Fruit fly (Drosophila melanogaster): Measurements from ENCODE around the gene CG17841.

DNA sequence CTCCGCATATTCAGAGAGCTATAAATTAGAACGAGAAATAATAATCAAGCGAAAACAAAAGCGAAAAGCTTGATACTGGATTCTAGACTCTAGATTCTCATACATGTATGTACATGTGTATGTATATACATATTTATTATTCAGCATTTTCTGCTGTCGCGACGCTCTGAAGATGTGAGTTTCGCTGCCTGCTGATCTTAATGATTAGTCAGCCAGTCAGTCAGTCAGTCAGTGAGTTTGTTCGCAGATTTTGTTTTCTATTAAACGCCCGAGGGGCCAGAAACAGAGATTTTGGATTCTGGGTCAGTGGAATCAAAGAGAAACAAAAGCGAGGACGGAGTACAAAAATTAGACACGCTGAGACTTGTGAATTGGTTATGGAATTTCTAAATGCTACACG is 45.6 kb upstream of the CG17841 start:
- TF ChIP-seq CG8478 (optimal IDR thresholded peaks at IDR 0.05), result no peak
- no peak for TF ChIP-seq CTCF (optimal IDR thresholded peaks at IDR 0.05)

Data from S2 (cell line).